Fruit fly (Drosophila melanogaster) whole organism: Measurements from ENCODE around the gene Hsp27.
A peak's percentile ranks its signal among the peaks of the same experiment; 100 is the strongest.

Experiments
- CG8478 ChIP-seq: fragments of >200 bp; optimal IDR thresholded peaks from 2 replicates; lab custom pipeline; 2018; ENCODE audit warnings: inconsistent platforms
- Dll ChIP-seq: fragments of >200 bp; optimal IDR thresholded peaks from 2 replicates; lab custom pipeline; 2017
- EcR ChIP-seq, 2 experiments: fragments of >200 bp; optimal IDR thresholded peaks; 2 replicates each; lab custom pipeline; 2017; ENCODE audit warnings: missing biosample characterization in 2 of 2, missing genetic modification characterization in 2 of 2, missing genetic modification reagents in 2 of 2
- pan ChIP-seq: fragments of >200 bp; optimal IDR thresholded peaks from 2 replicates; lab custom pipeline; 2017
- psq ChIP-seq: fragments of >200 bp; optimal IDR thresholded peaks from 2 replicates; lab custom pipeline; 2017
- usp ChIP-seq: fragments of >200 bp; optimal IDR thresholded peaks from 2 replicates; lab custom pipeline; 2017; ENCODE audit warnings: missing biosample characterization, missing genetic modification characterization, mixed read lengths

The Hsp27 gene

dm6 chr3L:9356138-9356753, 27.6 kb upstream of the Hsp27 start:
- TF ChIP-seq psq (lab: Kevin White, UChicago): no peak

dm6 chr3L:9357830-9358712, 25.8 kb upstream of the Hsp27 start:
- TF ChIP-seq Dll (lab: Kevin White, UChicago): no peak

dm6 chr3L:9358713-9359040, 25.2 kb upstream of the Hsp27 start, which contains the start of the genes UGP and Svip:
UGP (minus strand) TSS chr3L:9358935.
Svip (plus strand) TSS chr3L:9358999.
- TF ChIP-seq pan (lab: Kevin White, UChicago): no peak
- TF ChIP-seq EcR (GFP tag; optimal IDR thresholded peaks at IDR 0.05; lab: Kevin White, UChicago): no peak
- no peak for TF ChIP-seq usp
- no peak for TF ChIP-seq Dll (lab: Kevin White, UChicago)
- no peak for TF ChIP-seq CG8478
- no peak for TF ChIP-seq psq (lab: Kevin White, UChicago)

- no peak for TF ChIP-seq CG8478
- TF ChIP-seq EcR (GFP tag; optimal IDR thresholded peaks at IDR 0.05; lab: Kevin White, UChicago): no peak
- no peak for TF ChIP-seq usp
- no peak for TF ChIP-seq Dll (lab: Kevin White, UChicago)
- no peak for TF ChIP-seq pan (lab: Kevin White, UChicago)
- TF ChIP-seq psq (lab: Kevin White, UChicago): no peak
Observed at dm6 chr3L:9360217-9360692, 23.6 kb upstream of the Hsp27 start, which contains the start of gene Pdxk. Pdxk (plus strand) TSS chr3L:9360316.

- TF ChIP-seq CG8478 (no peak), pan (lab: Kevin White, UChicago) (no peak), psq (lab: Kevin White, UChicago) (no peak), Dll (lab: Kevin White, UChicago) (no peak), usp (no peak), EcR (GFP tag; optimal IDR thresholded peaks at IDR 0.05; lab: Kevin White, UChicago) (no peak)
Observed at dm6 chr3L:9361894-9362293, 22.0 kb upstream of the Hsp27 start, which contains the start of gene CG34456. CG34456 (plus strand) TSS chr3L:9362108.

dm6 chr3L:9364131-9364530, 19.7 kb upstream of the Hsp27 start, which contains the start of gene mRRF1:
mRRF1 (plus strand) TSS chr3L:9364350.
- no peak for TF ChIP-seq psq (lab: Kevin White, UChicago)
- TF ChIP-seq EcR (GFP tag; optimal IDR thresholded peaks at IDR 0.05; lab: Kevin White, UChicago): no peak
- TF ChIP-seq pan (lab: Kevin White, UChicago): no peak
- no peak for TF ChIP-seq usp
- no peak for TF ChIP-seq Dll (lab: Kevin White, UChicago)
- no peak for TF ChIP-seq CG8478

- peak; percentile 62 for TF ChIP-seq psq (lab: Kevin White, UChicago)
- no peak for TF ChIP-seq EcR (GFP tag; optimal IDR thresholded peaks at IDR 0.05; lab: Kevin White, UChicago)
Observed at dm6 chr3L:9366850-9367430, 16.9 kb upstream of the Hsp27 start, which contains the start of the genes Klp67A and CG4452. Klp67A (minus strand) TSS chr3L:9367046. CG4452 (plus strand) TSS chr3L:9367377.

- TF ChIP-seq psq (lab: Kevin White, UChicago) (no peak), CG8478 (no peak), usp (no peak), Dll (lab: Kevin White, UChicago) (no peak), pan (lab: Kevin White, UChicago) (no peak), EcR (GFP tag; optimal IDR thresholded peaks at IDR 0.05; lab: Kevin White, UChicago) (no peak)
Observed at dm6 chr3L:9367431-9367867, 16.4 kb upstream of the Hsp27 start.

- TF ChIP-seq EcR (GFP tag; optimal IDR thresholded peaks at IDR 0.05; lab: Kevin White, UChicago) (no peak), usp (no peak), Dll (lab: Kevin White, UChicago) (no peak), pan (lab: Kevin White, UChicago) (no peak), psq (lab: Kevin White, UChicago) (no peak), CG8478 (no peak)
Observed at dm6 chr3L:9368665-9369064, 15.2 kb upstream of the Hsp27 start.

- TF ChIP-seq pan (lab: Kevin White, UChicago) (no peak), usp (no peak), Dll (lab: Kevin White, UChicago) (no peak), CG8478 (no peak), psq (lab: Kevin White, UChicago) (no peak), EcR (GFP tag; optimal IDR thresholded peaks at IDR 0.05; lab: Kevin White, UChicago) (no peak)
Observed at dm6 chr3L:9370907-9371365, 12.9 kb upstream of the Hsp27 start, which contains the start of gene Fdx1. Fdx1 (minus strand) TSS chr3L:9371238.

- TF ChIP-seq EcR (GFP tag; optimal IDR thresholded peaks at IDR 0.05; lab: Kevin White, UChicago) (peak in 1 of 2 experiments; percentile 72), psq (lab: Kevin White, UChicago) (no peak)
Observed at dm6 chr3L:9372278-9372975, 11.4 kb upstream of the Hsp27 start, which contains the start of the genes Hsp67Bc, CG4456 and Hsp22. Hsp67Bc (minus strand) TSS chr3L:9372497. CG4456 (plus strand) TSS chr3L:9372722. Hsp22 (plus strand) TSS chr3L:9372931.
